Worm (Caenorhabditis elegans): ENCODE results near the gene Y49F6B.9.
A peak's percentile ranks its signal among the peaks of the same experiment; 100 is the strongest.
"Not testable (repeated sequence)": the region's sequence is repeated elsewhere in the genome, so short reads cannot be mapped to it uniquely, and the experiment has no call there.

DNA sequence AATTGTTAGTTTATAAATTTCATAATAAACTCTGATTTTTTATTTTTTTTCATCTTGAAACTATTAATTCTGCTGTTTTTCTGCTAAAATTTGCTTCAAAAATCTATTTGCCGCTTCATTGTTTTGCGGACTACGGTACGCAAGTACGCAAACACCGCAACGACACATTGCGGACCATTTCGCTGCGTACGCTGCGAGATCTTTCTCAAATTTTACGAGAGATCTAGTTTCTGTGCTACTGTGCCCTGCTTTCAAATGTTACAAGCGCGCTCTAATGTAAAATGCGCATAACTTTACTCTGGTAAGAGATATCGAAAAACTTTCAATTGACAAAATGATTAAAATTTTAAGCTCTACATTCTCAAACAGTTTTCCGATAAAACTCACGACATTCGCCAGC is 24.4 kb upstream of the Y49F6B.9 start:
- not testable (repeated sequence) for TF ChIP-seq ceh-43 (GFP tag; optimal IDR thresholded peaks at IDR 0.05); elt-1 (tag; optimal IDR thresholded peaks at IDR 0.05; ENCODE audit: borderline replicate concordance, insufficient read depth); ztf-11 (tag; optimal IDR thresholded peaks at IDR 0.05); drap-1 (GFP tag; optimal IDR thresholded peaks at IDR 0.05); lin-13 (tag; optimal IDR thresholded peaks at IDR 0.05); unc-39 (tag; optimal IDR thresholded peaks at IDR 0.05); bed-3 (GFP tag; optimal IDR thresholded peaks at IDR 0.05); blmp-1 (tag; optimal IDR thresholded peaks at IDR 0.05)
- TF ChIP-seq lsy-2 (tag; optimal IDR thresholded peaks at IDR 0.05), result peak; percentile 93
- peak; percentile 64 for TF ChIP-seq nhr-237 (tag; optimal IDR thresholded peaks at IDR 0.05)
- TF ChIP-seq mep-1 (tag; optimal IDR thresholded peaks at IDR 0.05), result peak; percentile 70
